Fruit fly (Drosophila melanogaster): ENCODE measurements around the gene DIP-iota.

DIP-iota gene

dm6 chr2L:6610683-6611373 lies 10.7 kb downstream of the DIP-iota start, which contains the start of gene CG11050 (continued):
- TF ChIP-seq phol (tag; optimal IDR thresholded peaks at IDR 0.05) (peak; percentile 79), CG12391 (tag; optimal IDR thresholded peaks at IDR 0.05) (peak; percentile 81), CG1233 (GFP tag; optimal IDR thresholded peaks at IDR 0.05) (peak; percentile 23), Eip74EF (GFP tag; optimal IDR thresholded peaks at IDR 0.05) (peak in 1 of 2 experiments; percentile 65), CG32772 (GFP tag; IDR thresholded peaks at IDR 0.05) (peak; percentile 46; the same call in 1 of the 2 replicates), sd (tag; optimal IDR thresholded peaks at IDR 0.05) (peak; percentile 83), CG9609 (GFP tag; optimal IDR thresholded peaks at IDR 0.05) (peak; percentile 84), z (GFP tag; IDR thresholded peaks at IDR 0.05) (peak; percentile 61; the same call in 1 of the 3 replicates), CG31441 (GFP tag; IDR thresholded peaks at IDR 0.05) (peak; percentile 72), CG6175 (GFP tag; IDR thresholded peaks at IDR 0.05) (peak; percentile 54; the same call in 1 of the 3 replicates), Med (GFP tag) (peak; percentile 98), CG10274 (GFP tag; optimal IDR thresholded peaks at IDR 0.05) (no peak), YL-1 (GFP tag; optimal IDR thresholded peaks at IDR 0.05) (peak; percentile 58), Aef1 (GFP tag; IDR thresholded peaks at IDR 0.05) (peak; percentile 59), ATbp (GFP tag; optimal IDR thresholded peaks at IDR 0.05) (peak; percentile 61), CG4404 (GFP tag; IDR thresholded peaks at IDR 0.05) (peak; percentile 31; the same call in 1 of the 2 replicates), ase (GFP tag; IDR thresholded peaks at IDR 0.05) (peak; percentile 45; the same call in 1 of the 3 replicates), MESR4 (GFP tag; optimal IDR thresholded peaks at IDR 0.05) (peak; percentile 70), Deaf1 (tag; optimal IDR thresholded peaks at IDR 0.05) (peak; percentile 41), GATAe (GFP tag; conservative IDR thresholded peaks at IDR 0.05) (no peak), tx (GFP tag; optimal IDR thresholded peaks at IDR 0.05) (peak; percentile 84), mam (GFP tag; optimal IDR thresholded peaks at IDR 0.05) (peak; percentile 87), CG12236 (GFP tag; optimal IDR thresholded peaks at IDR 0.05) (peak; percentile 62), Hmx (GFP tag; optimal IDR thresholded peaks at IDR 0.05) (no peak), bowl (GFP tag; IDR thresholded peaks at IDR 0.05) (peak; percentile 40; the same call in 1 of the 2 replicates), CG31365 (tag; optimal IDR thresholded peaks at IDR 0.05) (peak; percentile 65), Dll (GFP tag; IDR thresholded peaks at IDR 0.05; ENCODE audit: partially characterized antibody) (peak; percentile 69; the same call in 3 of the 4 replicates), CG15514 (GFP tag; optimal IDR thresholded peaks at IDR 0.05) (peak; percentile 91), CkIIα-i1 (GFP tag; IDR thresholded peaks at IDR 0.05) (no peak), btn (GFP tag; optimal IDR thresholded peaks at IDR 0.05) (no peak), zen (tag; optimal IDR thresholded peaks at IDR 0.05) (peak; percentile 92), MBD-R2 (GFP tag; IDR thresholded peaks at IDR 0.05) (peak; percentile 91), H15 (GFP tag; IDR thresholded peaks at IDR 0.05) (peak; percentile 43; the same call in 1 of the 3 replicates), tna (GFP tag; IDR thresholded peaks at IDR 0.05; ENCODE audit: partially characterized antibody) (peak; percentile 65; the same call in 1 of the 2 replicates), CG6854 (GFP tag; optimal IDR thresholded peaks at IDR 0.05) (peak; percentile 1), CG11560 (tag; IDR thresholded peaks at IDR 0.05) (peak; percentile 60; the same call in 2 of the 3 replicates), CG30431 (GFP tag; optimal IDR thresholded peaks at IDR 0.05) (peak; percentile 21), lilli (GFP tag; optimal IDR thresholded peaks at IDR 0.05) (peak; percentile 91), toy (GFP tag; IDR thresholded peaks at IDR 0.05) (0 out of 2 replicates have a peak, but pooled peaks have one; percentile 19), HLH3B (GFP tag; IDR thresholded peaks at IDR 0.05) (peak; percentile 67), nom (GFP tag; optimal IDR thresholded peaks at IDR 0.05) (no peak), dati (GFP tag; IDR thresholded peaks at IDR 0.05) (peak; percentile 26; the same call in 1 of the 2 replicates), Stat92E (GFP tag; optimal IDR thresholded peaks at IDR 0.05) (peak in 1 of 3 experiments; percentile 82), jigr1 (GFP tag; IDR thresholded peaks at IDR 0.05) (no peak), CG8290 (GFP tag; optimal IDR thresholded peaks at IDR 0.05) (peak; percentile 82), CG8290 (tag; optimal IDR thresholded peaks at IDR 0.05) (peak in 1 of 2 experiments; percentile 98), Bgb (GFP tag; IDR thresholded peaks at IDR 0.05; ENCODE audit: partially characterized antibody) (peak; percentile 62), nerfin-1 (tag; optimal IDR thresholded peaks at IDR 0.05) (peak; percentile 94)
